Worm (Caenorhabditis elegans) whole organism, L3 larva: Measurements from ENCODE around the gene T12A2.3.

ENCODE experiments used
- ceh-16 ChIP-seq: sonication (generic microtip); optimal IDR thresholded peaks from 2 replicates; lab custom pipeline; 2017; ENCODE audit warnings: missing biosample characterization, missing genetic modification characterization
- nhr-77 ChIP-seq: fragments of 150-350 bp; optimal IDR thresholded peaks from 2 replicates; lab custom pipeline; 2014; ENCODE audit warnings: missing biosample characterization, missing genetic modification characterization

DNA sequence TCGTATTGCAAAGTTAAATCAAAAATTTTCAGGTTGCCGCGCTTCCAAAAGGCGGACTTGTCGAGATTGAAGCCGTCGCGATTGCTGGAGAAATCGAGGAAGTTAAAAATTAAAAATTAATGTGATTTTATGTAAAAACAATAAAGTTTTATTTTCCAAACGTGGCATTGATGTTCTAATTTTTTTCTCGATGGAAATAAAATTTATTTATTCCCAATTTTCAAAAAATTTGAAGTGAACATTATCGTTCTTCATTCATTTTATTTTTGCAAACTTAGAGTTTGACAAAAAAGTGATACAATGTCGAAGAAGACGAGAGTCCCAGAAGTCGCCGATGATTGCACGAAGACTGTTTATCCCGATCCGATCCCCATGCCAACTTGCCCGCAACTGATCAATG, 31.6 kb upstream of the T12A2.3 start, which contains the start of gene C23G10.1:
- no peak for TF ChIP-seq nhr-77 (tag; lab: Kevin White, UChicago)
- no peak for TF ChIP-seq ceh-16 (tag; lab: Kevin White, UChicago)
